Fruit fly (Drosophila melanogaster) S2 (cell line): Measurements from ENCODE around the gene CG7691.

Experiments
- CG8478 ChIP-seq: fragments of >200 bp; optimal IDR thresholded peaks from 2 replicates; lab custom pipeline; 2018
- CTCF ChIP-seq, 2 experiments: fragments of >200 bp; optimal IDR thresholded peaks; 2 replicates each; lab custom pipeline; 2018

DNA sequence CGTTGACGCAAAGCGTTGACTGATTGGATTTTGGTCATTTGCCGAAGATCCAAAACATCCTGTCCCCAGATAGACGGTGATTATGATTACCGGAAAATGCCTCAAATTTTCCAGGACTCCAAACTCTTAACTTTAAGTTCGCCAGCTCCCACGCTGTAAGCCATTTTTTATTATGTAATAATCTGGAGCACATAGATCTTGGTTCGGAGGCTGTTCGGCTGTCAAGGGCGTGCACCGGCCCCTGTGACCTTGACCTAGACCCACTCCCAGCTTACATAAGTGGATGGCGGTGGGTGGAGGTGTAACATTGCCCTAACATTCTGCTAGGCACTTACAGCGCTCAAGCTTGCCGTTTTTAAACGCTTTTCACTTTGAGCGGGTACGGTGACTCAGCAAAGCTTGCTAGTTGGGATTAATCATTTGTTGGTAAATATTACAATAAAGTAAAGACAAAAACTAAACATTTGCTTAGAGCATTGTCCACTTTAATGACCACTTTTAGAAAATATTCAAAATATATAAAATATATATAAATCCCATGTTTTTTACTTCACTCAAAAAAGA, 12.7 kb downstream of the CG7691 start:
- TF ChIP-seq CTCF (optimal IDR thresholded peaks at IDR 0.05; lab: Kevin White, UChicago): no peak
- no peak for TF ChIP-seq CG8478
